Worm (Caenorhabditis elegans) whole organism, L2 larva: ENCODE measurements around the gene C55A6.7.
A peak's percentile ranks its signal among the peaks of the same experiment; 100 is the strongest.

Experiments
- C34F6.9 ChIP-seq: fragments of 150-350 bp; optimal IDR thresholded peaks from 2 replicates; lab custom pipeline; 2014; ENCODE audit warnings: missing biosample characterization, missing genetic modification characterization
- F13H6.1 ChIP-seq: sonication (generic microtip); optimal IDR thresholded peaks from 2 replicates; lab custom pipeline; 2016; ENCODE audit warnings: missing genetic modification characterization, missing compliant biosample characterization
- R02D3.7 ChIP-seq: fragments of 150-350 bp; optimal IDR thresholded peaks from 2 replicates; lab custom pipeline; 2014; ENCODE audit warnings: missing biosample characterization, missing genetic modification characterization
- Y55F3AM.14 ChIP-seq: fragments of 200-800 bp; sonication (Bioruptor generic); optimal IDR thresholded peaks from 2 replicates; lab custom pipeline; 2018; ENCODE audit warnings: mild to moderate bottlenecking, missing genetic modification characterization, missing compliant biosample characterization
- ZK546.5 ChIP-seq: sonication (generic microtip); optimal IDR thresholded peaks from 2 replicates; lab custom pipeline; 2017; ENCODE audit warnings: missing biosample characterization, missing genetic modification characterization
- aly-2 ChIP-seq: fragments of 150-350 bp; optimal IDR thresholded peaks from 2 replicates; lab custom pipeline; 2014; ENCODE audit warnings: missing biosample characterization, missing genetic modification characterization
- ama-1 ChIP-seq: fragments of 150-350 bp; optimal IDR thresholded peaks from 2 replicates; lab custom pipeline; 2018; ENCODE audit warnings: inconsistent platforms
- blmp-1 ChIP-seq: sonication (generic microtip); optimal IDR thresholded peaks from 2 replicates; lab custom pipeline; 2017; ENCODE audit warnings: missing genetic modification characterization, mild to moderate bottlenecking, missing compliant biosample characterization, antibody characterized with exemption, moderate library complexity; ENCODE audit not compliant: insufficient read depth
- ceh-82 ChIP-seq: fragments of 150-350 bp; optimal IDR thresholded peaks from 2 replicates; lab custom pipeline; 2014; ENCODE audit warnings: missing biosample characterization, missing genetic modification characterization
- crh-2 ChIP-seq: sonication (generic microtip); optimal IDR thresholded peaks from 2 replicates; lab custom pipeline; 2017; ENCODE audit warnings: missing biosample characterization, missing genetic modification characterization
- dmd-4 ChIP-seq: sonication (generic microtip); optimal IDR thresholded peaks from 2 replicates; lab custom pipeline; 2017; ENCODE audit warnings: missing biosample characterization, missing genetic modification characterization
- elt-3 ChIP-seq: sonication (generic microtip); optimal IDR thresholded peaks from 2 replicates; lab custom pipeline; 2017; ENCODE audit warnings: missing biosample characterization, missing genetic modification characterization
- fos-1 ChIP-seq: fragments of 150-350 bp; optimal IDR thresholded peaks from 2 replicates; lab custom pipeline; 2014; ENCODE audit warnings: missing biosample characterization, missing genetic modification characterization
- gmeb-1 ChIP-seq: fragments of 150-350 bp; optimal IDR thresholded peaks from 2 replicates; lab custom pipeline; 2014; ENCODE audit warnings: missing biosample characterization, missing genetic modification characterization
- lin-11 ChIP-seq: fragments of 150-350 bp; sonication (generic microtip); optimal IDR thresholded peaks from 2 replicates; lab custom pipeline; 2014; ENCODE audit warnings: missing biosample characterization, missing genetic modification characterization, inconsistent platforms, mixed read lengths
- lin-13 ChIP-seq: fragments of 150-350 bp; optimal IDR thresholded peaks from 2 replicates; lab custom pipeline; 2014; ENCODE audit warnings: missing biosample characterization, missing genetic modification reagents, missing genetic modification characterization
- lsy-2 ChIP-seq, 2 experiments: fragments of 150-350 bp in 1 of 2; sonication (generic microtip) in 1 of 2; optimal IDR thresholded peaks; 2 replicates each; lab custom pipeline; 2014 to 2017; ENCODE audit warnings: missing biosample characterization in 2 of 2, missing genetic modification characterization in 2 of 2
- mab-5 ChIP-seq: fragments of 150-350 bp; optimal IDR thresholded peaks from 2 replicates; lab custom pipeline; 2014; ENCODE audit warnings: missing biosample characterization, missing genetic modification characterization
- mdl-1 ChIP-seq, 2 experiments: fragments of 150-350 bp in 1 of 2; sonication (generic microtip) in 1 of 2; optimal IDR thresholded peaks; 2 replicates each; lab custom pipeline; 2017; ENCODE audit warnings: missing biosample characterization in 2 of 2, missing genetic modification characterization in 2 of 2
- nhr-10 ChIP-seq: sonication (generic microtip); optimal IDR thresholded peaks from 2 replicates; lab custom pipeline; 2017; ENCODE audit warnings: missing biosample characterization, missing genetic modification characterization
- nhr-11 ChIP-seq: fragments of 150-350 bp; optimal IDR thresholded peaks from 2 replicates; lab custom pipeline; 2014; ENCODE audit warnings: missing biosample characterization, missing genetic modification characterization
- nhr-12 ChIP-seq: fragments of 150-350 bp; optimal IDR thresholded peaks from 2 replicates; lab custom pipeline; 2014; ENCODE audit warnings: missing biosample characterization, missing genetic modification characterization
- nhr-129 ChIP-seq: fragments of 150-350 bp; optimal IDR thresholded peaks from 2 replicates; lab custom pipeline; 2014; ENCODE audit warnings: missing biosample characterization, missing genetic modification characterization
- nhr-21 ChIP-seq: fragments of 150-350 bp; optimal IDR thresholded peaks from 2 replicates; lab custom pipeline; 2014; ENCODE audit warnings: missing biosample characterization, missing genetic modification characterization
- nhr-23 ChIP-seq: fragments of 150-350 bp; optimal IDR thresholded peaks from 2 replicates; lab custom pipeline; 2014; ENCODE audit warnings: missing biosample characterization, missing genetic modification reagents, missing genetic modification characterization
- nhr-237 ChIP-seq: fragments of 150-350 bp; optimal IDR thresholded peaks from 2 replicates; lab custom pipeline; 2014; ENCODE audit warnings: missing biosample characterization, missing genetic modification characterization
- nhr-25 ChIP-seq: fragments of 150-350 bp; sonication (generic microtip); optimal IDR thresholded peaks from 3 replicates; lab custom pipeline; 2014; ENCODE audit warnings: missing biosample characterization, missing genetic modification characterization
- nhr-77 ChIP-seq: fragments of 150-350 bp; optimal IDR thresholded peaks from 2 replicates; lab custom pipeline; 2014; ENCODE audit warnings: missing biosample characterization, missing genetic modification characterization
- peb-1 ChIP-seq: fragments of 150-350 bp; optimal IDR thresholded peaks from 2 replicates; lab custom pipeline; 2014; ENCODE audit warnings: missing biosample characterization, missing genetic modification characterization
- sem-4 ChIP-seq: fragments of 150-350 bp; optimal IDR thresholded peaks from 2 replicates; lab custom pipeline; 2014; ENCODE audit warnings: missing biosample characterization, missing genetic modification reagents, missing genetic modification characterization
- skn-1 ChIP-seq: sonication (generic microtip); optimal IDR thresholded peaks from 2 replicates; lab custom pipeline; 2017; ENCODE audit warnings: missing biosample characterization, missing genetic modification characterization
- sma-3 ChIP-seq: sonication (generic microtip); optimal IDR thresholded peaks from 2 replicates; lab custom pipeline; 2016; ENCODE audit warnings: missing genetic modification reagents, missing genetic modification characterization, missing compliant biosample characterization
- sma-9 ChIP-seq, 2 experiments: fragments of 150-350 bp in 1 of 2; sonication (generic microtip) in 1 of 2; optimal IDR thresholded peaks; 2 replicates each; lab custom pipeline; 2014 to 2016; ENCODE audit warnings: missing genetic modification characterization in 2 of 2, mild to moderate bottlenecking in 1 of 2, missing biosample characterization in 1 of 2, missing compliant biosample characterization in 1 of 2, missing genetic modification reagents in 1 of 2, moderate library complexity in 1 of 2
- snpc-4 ChIP-seq: fragments of 150-350 bp; optimal IDR thresholded peaks from 2 replicates; lab custom pipeline; 2014; ENCODE audit warnings: missing biosample characterization, missing genetic modification characterization
- unc-39 ChIP-seq: fragments of 150-350 bp; optimal IDR thresholded peaks from 2 replicates; lab custom pipeline; 2014; ENCODE audit warnings: missing biosample characterization, missing genetic modification characterization
- unc-55 ChIP-seq: fragments of 150-350 bp; sonication (generic microtip); optimal IDR thresholded peaks from 3 replicates; lab custom pipeline; 2014; ENCODE audit warnings: missing biosample characterization, missing genetic modification reagents, missing genetic modification characterization
- unc-62 ChIP-seq: fragments of 150-350 bp; optimal IDR thresholded peaks from 2 replicates; lab custom pipeline; 2014; ENCODE audit warnings: missing biosample characterization, missing genetic modification reagents, missing genetic modification characterization
- zag-1 ChIP-seq: fragments of 150-350 bp; optimal IDR thresholded peaks from 2 replicates; lab custom pipeline; 2014; ENCODE audit warnings: missing biosample characterization, missing genetic modification characterization
- ztf-1 ChIP-seq: fragments of 200-800 bp; sonication (Bioruptor generic); conservative IDR thresholded peaks from 2 replicates; pipeline ENCODE4 v1.3.6; 2022; ENCODE audit warnings: missing genetic modification characterization, missing compliant biosample characterization
- ztf-11 ChIP-seq: sonication (generic microtip); optimal IDR thresholded peaks from 2 replicates; lab custom pipeline; 2017; ENCODE audit warnings: missing biosample characterization, missing genetic modification characterization
- ztf-4 ChIP-seq: fragments of 150-350 bp; optimal IDR thresholded peaks from 2 replicates; lab custom pipeline; 2014; ENCODE audit warnings: missing biosample characterization, missing genetic modification characterization

C55A6.7 gene

DNA sequence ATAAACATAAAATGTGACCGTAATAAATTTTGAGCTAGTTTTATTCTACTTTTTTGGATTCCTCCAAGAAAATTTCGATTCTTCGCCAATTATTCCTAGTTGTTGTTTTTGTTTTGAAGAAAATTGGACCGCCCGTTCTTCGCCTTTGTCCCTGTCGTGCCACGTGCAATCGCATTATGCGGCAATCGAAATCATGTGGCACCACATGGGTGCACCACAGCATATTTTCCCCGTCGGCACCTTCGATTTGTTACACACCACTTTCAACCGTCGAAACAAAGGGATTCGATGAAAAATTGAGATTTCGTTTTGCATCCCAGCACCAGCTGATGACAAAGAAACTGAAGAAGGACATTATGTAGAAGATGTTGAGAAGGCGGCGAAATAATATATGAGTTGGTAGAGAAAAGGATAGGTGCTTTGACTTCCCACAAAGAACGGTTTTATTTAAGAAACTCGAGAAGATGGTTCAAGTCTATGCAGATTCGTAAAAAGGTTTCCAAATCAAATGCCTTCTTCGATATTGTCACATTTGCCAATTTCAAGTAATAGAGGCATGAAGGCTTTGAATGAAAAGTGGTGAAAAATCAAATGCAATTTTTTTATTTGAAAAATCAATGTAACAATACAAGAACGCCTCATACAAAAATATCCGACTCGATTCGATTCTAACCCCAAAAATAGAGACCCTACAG, 8.4 kb upstream of the C55A6.7 start:
- TF ChIP-seq nhr-237 (tag; lab: Kevin White, UChicago) (no peak), nhr-25 (peak; percentile 30), nhr-129 (tag; lab: Kevin White, UChicago) (peak; percentile 13), nhr-12 (tag; lab: Kevin White, UChicago) (no peak)

DNA sequence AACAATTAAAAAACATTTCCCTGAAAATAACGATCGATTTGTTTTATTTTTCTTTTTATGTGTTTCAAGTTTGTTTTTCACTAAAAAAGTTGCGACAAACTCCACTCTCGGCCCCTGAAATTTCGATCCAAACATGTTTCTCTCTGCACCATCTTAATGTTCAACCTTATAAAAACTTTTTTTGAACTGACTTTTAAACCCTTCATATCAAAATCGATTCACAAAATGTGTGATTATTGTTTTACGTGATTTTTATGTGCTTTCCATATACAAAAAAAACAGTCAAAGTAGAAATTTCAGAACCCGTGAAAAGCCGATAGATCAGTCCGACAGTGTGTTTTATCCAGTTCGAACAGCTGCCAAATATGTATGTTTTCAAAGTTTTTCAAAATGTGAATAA, 7.2 kb upstream of the C55A6.7 start, which contains the start of gene ccch-1:
TSS of gene ccch-1 (plus strand) at position 301 of the 400 bp plus-strand sequence.
- TF ChIP-seq unc-39 (tag; lab: Kevin White, UChicago) = no peak
- TF ChIP-seq nhr-21 (tag; lab: Kevin White, UChicago) = no peak
- TF ChIP-seq lin-11 (tag; lab: Kevin White, UChicago) = no peak
- TF ChIP-seq nhr-77 (tag; lab: Kevin White, UChicago) = no peak
- TF ChIP-seq mdl-1 (tag; optimal IDR thresholded peaks at IDR 0.05; lab: Kevin White, UChicago) = no peak
- TF ChIP-seq dmd-4 = no peak
- TF ChIP-seq elt-3 (tag; lab: Kevin White, UChicago) = no peak
- TF ChIP-seq nhr-23 = no peak
- TF ChIP-seq peb-1 (tag; lab: Kevin White, UChicago) = no peak
- TF ChIP-seq R02D3.7 = no peak
- no peak for TF ChIP-seq blmp-1 (tag; lab: Kevin White, UChicago)
- TF ChIP-seq C34F6.9 = no peak
- TF ChIP-seq sem-4 (tag; lab: Kevin White, UChicago) = no peak
- no peak for TF ChIP-seq crh-2

DNA sequence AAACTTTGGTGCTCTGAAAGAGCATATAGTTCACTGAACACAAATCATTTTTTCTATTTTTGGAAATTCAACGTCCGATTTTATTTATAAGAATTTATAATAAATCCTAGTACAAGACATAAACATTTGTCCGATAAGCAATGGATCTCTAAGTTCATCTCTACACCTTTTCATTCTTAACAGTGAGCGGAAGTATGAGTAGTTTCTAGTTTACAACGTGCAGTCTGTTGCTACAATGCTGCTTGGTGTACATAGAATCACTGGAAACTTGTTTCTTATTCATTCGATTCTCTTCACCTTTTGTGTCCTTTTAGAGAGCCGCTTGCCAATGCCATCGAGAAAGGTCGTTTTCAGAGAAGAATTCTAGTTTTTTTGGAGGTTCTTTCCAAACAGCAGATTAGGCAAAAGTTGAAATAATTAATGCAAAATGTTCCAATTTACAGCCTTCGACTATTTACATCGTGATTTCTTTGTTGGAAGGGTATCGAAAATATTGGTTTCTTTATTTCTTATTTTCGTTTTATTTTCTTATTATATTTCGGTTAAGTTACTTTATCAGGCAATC, 6.7 kb upstream of the C55A6.7 start:
- TF ChIP-seq nhr-25 = peak; percentile 53
- TF ChIP-seq unc-55 (GFP tag; lab: Kevin White, UChicago) = no peak
- no peak for TF ChIP-seq nhr-237 (tag; lab: Kevin White, UChicago)
- TF ChIP-seq ztf-1 (GFP tag; lab: Robert Waterston, UW) = no peak
- no peak for TF ChIP-seq elt-3 (tag; lab: Kevin White, UChicago)
- no peak for TF ChIP-seq unc-39 (tag; lab: Kevin White, UChicago)
- TF ChIP-seq nhr-11 (tag; lab: Kevin White, UChicago) = no peak
- no peak for TF ChIP-seq mdl-1 (tag; optimal IDR thresholded peaks at IDR 0.05; lab: Kevin White, UChicago)

DNA sequence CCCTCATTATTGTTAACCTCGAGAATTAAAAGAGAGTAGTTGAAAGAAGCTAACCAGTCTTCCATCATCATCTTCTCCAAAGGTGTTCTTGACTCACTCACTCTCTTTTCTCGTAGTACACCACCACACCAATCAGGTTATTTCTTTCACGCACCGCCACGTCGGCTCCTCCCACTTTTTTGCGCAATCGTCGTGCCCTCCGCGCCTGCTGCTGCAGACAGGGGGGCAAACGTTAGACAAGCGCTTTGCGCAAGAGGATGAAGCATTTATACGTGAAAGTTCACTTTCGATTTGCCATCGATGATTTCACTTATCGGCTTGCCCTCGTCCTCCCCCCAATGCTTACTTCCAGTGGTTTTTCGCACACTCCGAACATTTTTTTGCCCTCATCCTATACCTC, 5.0 kb upstream of the C55A6.7 start:
- peak; percentile 61 for TF ChIP-seq nhr-25
- TF ChIP-seq mdl-1 (tag; optimal IDR thresholded peaks at IDR 0.05; lab: Kevin White, UChicago) = no peak
- TF ChIP-seq R02D3.7 = no peak
- peak; percentile 59 for TF ChIP-seq F13H6.1 (tag; lab: Kevin White, UChicago)
- TF ChIP-seq blmp-1 (tag; lab: Kevin White, UChicago) = peak; percentile 59

DNA sequence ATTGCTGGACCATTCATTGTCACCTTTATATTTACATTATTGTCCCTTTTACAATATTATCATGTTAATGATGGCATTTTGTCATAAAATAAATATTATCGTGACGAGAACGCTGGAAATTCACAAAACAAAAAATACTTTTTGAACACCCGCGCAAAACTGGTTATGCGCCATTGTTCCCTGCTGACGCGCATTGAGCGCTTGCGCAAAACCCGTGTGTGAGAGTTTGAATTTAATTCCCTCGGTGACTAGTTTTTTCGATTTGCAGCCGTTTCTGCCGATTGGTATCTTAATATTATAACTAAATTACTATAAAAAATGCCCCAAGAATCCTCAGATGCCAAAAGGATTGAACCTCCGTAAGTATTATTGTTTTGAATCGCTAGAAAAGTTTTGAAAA, 1.1 kb upstream of the C55A6.7 start, which contains the start of gene pafo-1:
TSS of gene pafo-1 (plus strand) at position 256 of the 400 bp plus-strand sequence.
- TF ChIP-seq Y55F3AM.14 (GFP tag; lab: Kevin White, UChicago) = peak; percentile 46
- no peak for TF ChIP-seq ama-1 (lab: Kevin White, UChicago)
- TF ChIP-seq ceh-82 = no peak
- peak; percentile 91 for TF ChIP-seq nhr-25
- no peak for TF ChIP-seq elt-3 (tag; lab: Kevin White, UChicago)
- TF ChIP-seq aly-2 (tag; lab: Kevin White, UChicago) = no peak
- TF ChIP-seq nhr-237 (tag; lab: Kevin White, UChicago) = peak; percentile 59
- TF ChIP-seq fos-1 (tag; lab: Kevin White, UChicago) = peak; percentile 52
- peak; percentile 83 for TF ChIP-seq sma-3 (GFP tag; lab: Kevin White, UChicago)
- no peak for TF ChIP-seq ztf-11 (tag; lab: Kevin White, UChicago)
- TF ChIP-seq C34F6.9 = peak; percentile 91
- peak; percentile 55 for TF ChIP-seq snpc-4 (tag; lab: Kevin White, UChicago)
- peak; percentile 81 for TF ChIP-seq mab-5
- TF ChIP-seq sma-9 (GFP tag; optimal IDR thresholded peaks at IDR 0.05; lab: Kevin White, UChicago) = peak; percentile 95
- TF ChIP-seq sma-9 (tag; optimal IDR thresholded peaks at IDR 0.05; lab: Kevin White, UChicago) = no peak
- TF ChIP-seq crh-2 = peak; percentile 74
- peak; percentile 36 for TF ChIP-seq nhr-10 (tag; lab: Kevin White, UChicago)
- TF ChIP-seq lin-13 (GFP tag; lab: Kevin White, UChicago) = peak; percentile 84
- peak; percentile 75 for TF ChIP-seq nhr-21 (tag; lab: Kevin White, UChicago)
- peak; percentile 58 for TF ChIP-seq zag-1
- TF ChIP-seq ZK546.5 (tag; lab: Kevin White, UChicago) = no peak
- TF ChIP-seq gmeb-1 = peak; percentile 99
- peak; percentile 31 for TF ChIP-seq unc-62 (GFP tag; lab: Kevin White, UChicago)
- peak; percentile 58 for TF ChIP-seq R02D3.7
- TF ChIP-seq nhr-129 (tag; lab: Kevin White, UChicago) = peak; percentile 72
- peak; percentile 86 for TF ChIP-seq F13H6.1 (tag; lab: Kevin White, UChicago)
- TF ChIP-seq lin-11 (tag; lab: Kevin White, UChicago) = peak; percentile 79
- peak; percentile 87 to 93 for TF ChIP-seq lsy-2 (tag; optimal IDR thresholded peaks at IDR 0.05; lab: Kevin White, UChicago)
- TF ChIP-seq ztf-4 = peak; percentile 37
- TF ChIP-seq nhr-77 (tag; lab: Kevin White, UChicago) = peak; percentile 62
- no peak for TF ChIP-seq skn-1
- TF ChIP-seq unc-55 (GFP tag; lab: Kevin White, UChicago) = peak; percentile 92
- TF ChIP-seq ztf-1 (GFP tag; lab: Robert Waterston, UW) = no peak
